Worm (Caenorhabditis elegans) whole organism, mixed stage, embryonic: Measurements from ENCODE around the gene dgat-2.

Experiments
- ceh-39 ChIP-seq: fragments of 150-350 bp; optimal IDR thresholded peaks from 2 replicates; lab custom pipeline; 2014; ENCODE audit warnings: missing biosample characterization, missing genetic modification characterization
- elt-3 ChIP-seq: fragments of 150-350 bp; optimal IDR thresholded peaks from 2 replicates; lab custom pipeline; 2014; ENCODE audit warnings: missing biosample characterization, missing genetic modification characterization
- ham-2 ChIP-seq: fragments of 200-800 bp; sonication (Bioruptor generic); optimal IDR thresholded peaks from 2 replicates; lab custom pipeline; 2018; ENCODE audit warnings: mild to moderate bottlenecking, missing genetic modification characterization, missing compliant biosample characterization
- nhr-12 ChIP-seq: fragments of 150-350 bp; optimal IDR thresholded peaks from 2 replicates; lab custom pipeline; 2014; ENCODE audit warnings: missing biosample characterization, missing genetic modification characterization
- nhr-237 ChIP-seq: fragments of 150-350 bp; optimal IDR thresholded peaks from 2 replicates; lab custom pipeline; 2014; ENCODE audit warnings: missing biosample characterization, missing genetic modification characterization

ce11 chrV:17623230-17623629 lies 36.9 kb upstream of the dgat-2 start, which contains the start of gene F57G4.1:
- no peak for TF ChIP-seq ham-2 (GFP tag; lab: Kevin White, UChicago)
- TF ChIP-seq nhr-237 (tag; lab: Kevin White, UChicago), result no peak
- no peak for TF ChIP-seq ceh-39 (tag; lab: Kevin White, UChicago)
- TF ChIP-seq nhr-12 (tag; lab: Kevin White, UChicago), result no peak
- no peak for TF ChIP-seq elt-3 (tag; lab: Kevin White, UChicago)
